Worm (Caenorhabditis elegans) whole organism, L2 larva: ENCODE results near the gene T21B10.3.

ENCODE experiments used
- C34F6.9 ChIP-seq: fragments of 150-350 bp; optimal IDR thresholded peaks from 2 replicates; lab custom pipeline; 2014; ENCODE audit warnings: missing biosample characterization, missing genetic modification characterization
- R02D3.7 ChIP-seq: fragments of 150-350 bp; optimal IDR thresholded peaks from 2 replicates; lab custom pipeline; 2014; ENCODE audit warnings: missing biosample characterization, missing genetic modification characterization
- Y55F3AM.14 ChIP-seq: fragments of 200-800 bp; sonication (Bioruptor generic); optimal IDR thresholded peaks from 2 replicates; lab custom pipeline; 2018; ENCODE audit warnings: mild to moderate bottlenecking, missing genetic modification characterization, missing compliant biosample characterization
- ZK546.5 ChIP-seq: sonication (generic microtip); optimal IDR thresholded peaks from 2 replicates; lab custom pipeline; 2017; ENCODE audit warnings: missing biosample characterization, missing genetic modification characterization
- alr-1 ChIP-seq: fragments of 150-350 bp; optimal IDR thresholded peaks from 2 replicates; lab custom pipeline; 2014; ENCODE audit warnings: missing biosample characterization, missing genetic modification characterization
- aly-2 ChIP-seq: fragments of 150-350 bp; optimal IDR thresholded peaks from 2 replicates; lab custom pipeline; 2014; ENCODE audit warnings: missing biosample characterization, missing genetic modification characterization
- ama-1 ChIP-seq: fragments of 150-350 bp; optimal IDR thresholded peaks from 2 replicates; lab custom pipeline; 2018; ENCODE audit warnings: inconsistent platforms
- blmp-1 ChIP-seq: sonication (generic microtip); optimal IDR thresholded peaks from 2 replicates; lab custom pipeline; 2017; ENCODE audit warnings: missing genetic modification characterization, mild to moderate bottlenecking, missing compliant biosample characterization, antibody characterized with exemption, moderate library complexity; ENCODE audit not compliant: insufficient read depth
- ceh-16 ChIP-seq: fragments of 150-350 bp; optimal IDR thresholded peaks from 2 replicates; lab custom pipeline; 2014; ENCODE audit warnings: missing biosample characterization, missing genetic modification characterization
- egl-27 ChIP-seq: sonication (generic microtip); optimal IDR thresholded peaks from 3 replicates; lab custom pipeline; 2017; ENCODE audit warnings: missing biosample characterization, missing genetic modification reagents, missing genetic modification characterization
- elt-3 ChIP-seq: sonication (generic microtip); optimal IDR thresholded peaks from 2 replicates; lab custom pipeline; 2017; ENCODE audit warnings: missing biosample characterization, missing genetic modification characterization
- fos-1 ChIP-seq: fragments of 150-350 bp; optimal IDR thresholded peaks from 2 replicates; lab custom pipeline; 2014; ENCODE audit warnings: missing biosample characterization, missing genetic modification characterization
- gmeb-1 ChIP-seq: fragments of 150-350 bp; optimal IDR thresholded peaks from 2 replicates; lab custom pipeline; 2014; ENCODE audit warnings: missing biosample characterization, missing genetic modification characterization
- lin-11 ChIP-seq: fragments of 150-350 bp; sonication (generic microtip); optimal IDR thresholded peaks from 2 replicates; lab custom pipeline; 2014; ENCODE audit warnings: missing biosample characterization, missing genetic modification characterization, inconsistent platforms, mixed read lengths
- lin-13 ChIP-seq: fragments of 150-350 bp; optimal IDR thresholded peaks from 2 replicates; lab custom pipeline; 2014; ENCODE audit warnings: missing biosample characterization, missing genetic modification reagents, missing genetic modification characterization
- lsy-2 ChIP-seq, 2 experiments: fragments of 150-350 bp in 1 of 2; sonication (generic microtip) in 1 of 2; optimal IDR thresholded peaks; 2 replicates each; lab custom pipeline; 2014 to 2017; ENCODE audit warnings: missing biosample characterization in 2 of 2, missing genetic modification characterization in 2 of 2
- mab-5 ChIP-seq: fragments of 150-350 bp; optimal IDR thresholded peaks from 2 replicates; lab custom pipeline; 2014; ENCODE audit warnings: missing biosample characterization, missing genetic modification characterization
- mdl-1 ChIP-seq, 2 experiments: fragments of 150-350 bp in 1 of 2; sonication (generic microtip) in 1 of 2; optimal IDR thresholded peaks; 2 replicates each; lab custom pipeline; 2017; ENCODE audit warnings: missing biosample characterization in 2 of 2, missing genetic modification characterization in 2 of 2
- nhr-10 ChIP-seq: sonication (generic microtip); optimal IDR thresholded peaks from 2 replicates; lab custom pipeline; 2017; ENCODE audit warnings: missing biosample characterization, missing genetic modification characterization
- nhr-12 ChIP-seq: fragments of 150-350 bp; optimal IDR thresholded peaks from 2 replicates; lab custom pipeline; 2014; ENCODE audit warnings: missing biosample characterization, missing genetic modification characterization
- nhr-129 ChIP-seq: fragments of 150-350 bp; optimal IDR thresholded peaks from 2 replicates; lab custom pipeline; 2014; ENCODE audit warnings: missing biosample characterization, missing genetic modification characterization
- nhr-21 ChIP-seq: fragments of 150-350 bp; optimal IDR thresholded peaks from 2 replicates; lab custom pipeline; 2014; ENCODE audit warnings: missing biosample characterization, missing genetic modification characterization
- nhr-23 ChIP-seq: fragments of 150-350 bp; optimal IDR thresholded peaks from 2 replicates; lab custom pipeline; 2014; ENCODE audit warnings: missing biosample characterization, missing genetic modification reagents, missing genetic modification characterization
- nhr-237 ChIP-seq: fragments of 150-350 bp; optimal IDR thresholded peaks from 2 replicates; lab custom pipeline; 2014; ENCODE audit warnings: missing biosample characterization, missing genetic modification characterization
- nhr-25 ChIP-seq: fragments of 150-350 bp; sonication (generic microtip); optimal IDR thresholded peaks from 3 replicates; lab custom pipeline; 2014; ENCODE audit warnings: missing biosample characterization, missing genetic modification characterization
- nhr-77 ChIP-seq: fragments of 150-350 bp; optimal IDR thresholded peaks from 2 replicates; lab custom pipeline; 2014; ENCODE audit warnings: missing biosample characterization, missing genetic modification characterization
- sem-4 ChIP-seq: fragments of 150-350 bp; optimal IDR thresholded peaks from 2 replicates; lab custom pipeline; 2014; ENCODE audit warnings: missing biosample characterization, missing genetic modification reagents, missing genetic modification characterization
- skn-1 ChIP-seq: sonication (generic microtip); optimal IDR thresholded peaks from 2 replicates; lab custom pipeline; 2017; ENCODE audit warnings: missing biosample characterization, missing genetic modification characterization
- sma-3 ChIP-seq: sonication (generic microtip); optimal IDR thresholded peaks from 2 replicates; lab custom pipeline; 2016; ENCODE audit warnings: missing genetic modification reagents, missing genetic modification characterization, missing compliant biosample characterization
- sma-9 ChIP-seq, 2 experiments: fragments of 150-350 bp in 1 of 2; sonication (generic microtip) in 1 of 2; optimal IDR thresholded peaks; 2 replicates each; lab custom pipeline; 2014 to 2016; ENCODE audit warnings: missing genetic modification characterization in 2 of 2, mild to moderate bottlenecking in 1 of 2, missing biosample characterization in 1 of 2, missing compliant biosample characterization in 1 of 2, missing genetic modification reagents in 1 of 2, moderate library complexity in 1 of 2
- unc-39 ChIP-seq: fragments of 150-350 bp; optimal IDR thresholded peaks from 2 replicates; lab custom pipeline; 2014; ENCODE audit warnings: missing biosample characterization, missing genetic modification characterization
- unc-55 ChIP-seq: fragments of 150-350 bp; sonication (generic microtip); optimal IDR thresholded peaks from 3 replicates; lab custom pipeline; 2014; ENCODE audit warnings: missing biosample characterization, missing genetic modification reagents, missing genetic modification characterization
- ztf-1 ChIP-seq: fragments of 200-800 bp; sonication (Bioruptor generic); conservative IDR thresholded peaks from 2 replicates; pipeline ENCODE4 v1.3.6; 2022; ENCODE audit warnings: missing genetic modification characterization, missing compliant biosample characterization
- ztf-11 ChIP-seq: sonication (generic microtip); optimal IDR thresholded peaks from 2 replicates; lab custom pipeline; 2017; ENCODE audit warnings: missing biosample characterization, missing genetic modification characterization
- ztf-4 ChIP-seq: fragments of 150-350 bp; optimal IDR thresholded peaks from 2 replicates; lab custom pipeline; 2014; ENCODE audit warnings: missing biosample characterization, missing genetic modification characterization

The T21B10.3 gene

ce11 chrII:8890017-8890416 lies 44.2 kb upstream of the T21B10.3 start:
- no peak for TF ChIP-seq Y55F3AM.14
- no peak for TF ChIP-seq egl-27
- no peak for TF ChIP-seq gmeb-1 (tag; lab: Kevin White, UChicago)
- TF ChIP-seq sem-4 (tag; lab: Kevin White, UChicago): no peak
- no peak for TF ChIP-seq fos-1 (tag; lab: Kevin White, UChicago)
- TF ChIP-seq lin-13 (GFP tag; lab: Kevin White, UChicago): no peak
- TF ChIP-seq nhr-10 (tag; lab: Kevin White, UChicago): no peak
- TF ChIP-seq ztf-4 (tag; lab: Kevin White, UChicago): no peak
- no peak for TF ChIP-seq blmp-1 (tag; lab: Kevin White, UChicago)
- no peak for TF ChIP-seq ceh-16 (tag; lab: Kevin White, UChicago)
- no peak for TF ChIP-seq ama-1 (lab: Kevin White, UChicago)
- TF ChIP-seq R02D3.7 (tag; lab: Kevin White, UChicago): no peak
- TF ChIP-seq nhr-21 (tag; lab: Kevin White, UChicago): no peak
- TF ChIP-seq sma-3 (GFP tag; lab: Kevin White, UChicago): no peak
- TF ChIP-seq ztf-11: no peak
- no peak for TF ChIP-seq nhr-12 (tag; lab: Kevin White, UChicago)
- TF ChIP-seq C34F6.9 (tag; lab: Kevin White, UChicago): no peak
- no peak for TF ChIP-seq ztf-1
- TF ChIP-seq ZK546.5 (tag; lab: Kevin White, UChicago): no peak
- TF ChIP-seq alr-1 (tag; lab: Kevin White, UChicago): no peak

ce11 chrII:8890530-8890929 lies 43.7 kb upstream of the T21B10.3 start:
- TF ChIP-seq ama-1 (lab: Kevin White, UChicago): no peak
- TF ChIP-seq sma-3 (GFP tag; lab: Kevin White, UChicago): no peak
- no peak for TF ChIP-seq unc-55 (GFP tag; lab: Kevin White, UChicago)
- TF ChIP-seq ZK546.5 (tag; lab: Kevin White, UChicago): no peak
- no peak for TF ChIP-seq Y55F3AM.14
- TF ChIP-seq fos-1 (tag; lab: Kevin White, UChicago): no peak
- TF ChIP-seq sma-9 (GFP tag; optimal IDR thresholded peaks at IDR 0.05; lab: Kevin White, UChicago): no peak
- TF ChIP-seq sma-9 (tag; optimal IDR thresholded peaks at IDR 0.05; lab: Kevin White, UChicago): no peak
- no peak for TF ChIP-seq nhr-77 (tag; lab: Kevin White, UChicago)
- TF ChIP-seq elt-3: no peak
- no peak for TF ChIP-seq mab-5 (tag; lab: Kevin White, UChicago)
- TF ChIP-seq nhr-23: no peak
- TF ChIP-seq lsy-2 (tag; optimal IDR thresholded peaks at IDR 0.05; lab: Kevin White, UChicago): no peak
- TF ChIP-seq alr-1 (tag; lab: Kevin White, UChicago): no peak
- TF ChIP-seq nhr-10 (tag; lab: Kevin White, UChicago): no peak
- TF ChIP-seq mdl-1 (tag; optimal IDR thresholded peaks at IDR 0.05; lab: Kevin White, UChicago): no peak
- TF ChIP-seq nhr-12 (tag; lab: Kevin White, UChicago): no peak
- TF ChIP-seq, all 48 proteins: peak for 0

- TF ChIP-seq nhr-23: no peak
- peak in 1 of 2 experiments; percentile 39 for TF ChIP-seq lsy-2 (tag; optimal IDR thresholded peaks at IDR 0.05; lab: Kevin White, UChicago)
Measured at ce11 chrII:8891042-8891441, 43.1 kb upstream of the T21B10.3 start.

ce11 chrII:8891606-8892005 lies 42.6 kb upstream of the T21B10.3 start:
- no peak for TF ChIP-seq nhr-77 (tag; lab: Kevin White, UChicago)
- TF ChIP-seq ceh-16 (tag; lab: Kevin White, UChicago): no peak
- no peak for TF ChIP-seq nhr-25
- TF ChIP-seq skn-1 (tag; lab: Kevin White, UChicago): no peak
- no peak for TF ChIP-seq sem-4 (tag; lab: Kevin White, UChicago)
- no peak for TF ChIP-seq nhr-237
- no peak for TF ChIP-seq R02D3.7 (tag; lab: Kevin White, UChicago)
- no peak for TF ChIP-seq aly-2
- no peak for TF ChIP-seq ama-1 (lab: Kevin White, UChicago)
- peak; percentile 8 for TF ChIP-seq nhr-129 (tag; lab: Kevin White, UChicago)
- TF ChIP-seq ZK546.5 (tag; lab: Kevin White, UChicago): no peak
- TF ChIP-seq lin-13 (GFP tag; lab: Kevin White, UChicago): no peak
- no peak for TF ChIP-seq lsy-2 (tag; optimal IDR thresholded peaks at IDR 0.05; lab: Kevin White, UChicago)
- TF ChIP-seq C34F6.9 (tag; lab: Kevin White, UChicago): peak; percentile 19
- TF ChIP-seq unc-39: no peak
- TF ChIP-seq lin-11 (tag; lab: Kevin White, UChicago): peak; percentile 6
